Worm (Caenorhabditis elegans): ENCODE measurements around the gene cdc-14.

cdc-14 gene

DNA sequence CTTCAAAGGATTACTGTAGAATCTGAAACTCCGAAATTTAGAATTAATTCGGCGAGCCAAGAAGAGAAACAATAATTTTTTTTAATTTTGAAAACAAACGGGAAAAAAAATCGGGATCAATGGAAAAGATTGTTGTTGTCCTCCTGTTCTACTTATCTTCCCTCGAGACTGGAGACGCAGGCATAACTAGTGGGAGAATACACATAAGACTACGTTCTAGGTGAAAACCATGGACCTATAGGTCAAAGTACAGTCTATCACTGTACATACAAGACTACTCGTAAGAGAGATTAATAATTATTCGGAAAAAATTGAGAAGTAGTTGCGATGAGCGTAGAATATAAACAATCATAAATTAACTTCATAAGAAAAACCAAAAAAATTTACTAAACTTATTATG is 26.1 kb upstream of the cdc-14 start, which contains the start of gene dhs-6:
Gene dhs-6, minus strand, starts transcription at position 22 of the 400 bp plus-strand sequence.
- TF ChIP-seq pqm-1 (tag; optimal IDR thresholded peaks at IDR 0.05) (no peak), nhr-10 (tag; optimal IDR thresholded peaks at IDR 0.05) (no peak), daf-16 (GFP tag; optimal IDR thresholded peaks at IDR 0.05) (no peak), daf-16 (tag; optimal IDR thresholded peaks at IDR 0.05) (peak; percentile 65), ama-1 (optimal IDR thresholded peaks at IDR 0.05) (peak; percentile 5), nhr-28 (tag; optimal IDR thresholded peaks at IDR 0.05) (peak; percentile 41), dve-1 (tag; optimal IDR thresholded peaks at IDR 0.05; ENCODE audit: insufficient read depth) (peak; percentile 47), duxl-1 (tag; optimal IDR thresholded peaks at IDR 0.05; ENCODE audit: poor library complexity) (peak; percentile 50), hmg-1.1 (GFP tag; IDR thresholded peaks at IDR 0.05) (no peak), nhr-6 (tag; optimal IDR thresholded peaks at IDR 0.05) (peak; percentile 28), snpc-4 (tag; optimal IDR thresholded peaks at IDR 0.05) (no peak), spr-1 (tag; optimal IDR thresholded peaks at IDR 0.05) (peak; percentile 17), lsy-2 (tag; optimal IDR thresholded peaks at IDR 0.05) (peak in 1 of 2 experiments; percentile 6), mep-1 (tag; optimal IDR thresholded peaks at IDR 0.05) (peak; percentile 49), T20F7.1 (GFP tag; optimal IDR thresholded peaks at IDR 0.05) (peak; percentile 54), aha-1 (tag) (peak; percentile 37), hlh-30 (tag; optimal IDR thresholded peaks at IDR 0.05; ENCODE audit: insufficient read depth) (peak; percentile 15)

DNA sequence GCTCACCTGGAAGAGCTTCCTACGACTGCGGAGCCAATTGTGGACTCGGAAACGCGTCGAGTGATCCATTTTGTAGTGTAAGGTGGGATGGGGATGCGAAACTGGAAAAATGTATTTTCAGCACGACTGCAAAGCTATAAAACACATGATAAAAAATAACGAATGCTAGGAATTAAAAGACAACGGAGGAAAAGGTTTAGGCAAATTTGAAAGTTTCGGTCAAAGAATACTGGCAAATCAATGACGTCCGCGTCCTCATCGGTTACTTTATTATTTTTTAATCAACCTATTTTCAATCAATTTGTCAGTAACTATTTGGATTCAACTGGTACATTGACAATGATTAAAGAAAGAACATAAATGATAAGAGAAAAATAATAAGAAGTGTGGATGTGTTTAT is 14.5 kb upstream of the cdc-14 start, which contains the start of gene C17G10.7:
Gene C17G10.7, minus strand, starts transcription at position 101 of the 400 bp plus-strand sequence.
- TF ChIP-seq spr-3 (GFP tag; optimal IDR thresholded peaks at IDR 0.05): no peak
- TF ChIP-seq F10B5.3 (tag; optimal IDR thresholded peaks at IDR 0.05): no peak
- no peak for TF ChIP-seq T26A8.4 (GFP tag; IDR thresholded peaks at IDR 0.05)
- no peak for TF ChIP-seq zfp-3 (GFP tag; conservative IDR thresholded peaks at IDR 0.05)
- TF ChIP-seq hlh-30 (tag; optimal IDR thresholded peaks at IDR 0.05; ENCODE audit: insufficient read depth): no peak
- no peak for TF ChIP-seq daf-16 (GFP tag; optimal IDR thresholded peaks at IDR 0.05)
- no peak for TF ChIP-seq daf-16 (tag; optimal IDR thresholded peaks at IDR 0.05)
- no peak for TF ChIP-seq F49E8.2 (tag; optimal IDR thresholded peaks at IDR 0.05; ENCODE audit: borderline replicate concordance)
- TF ChIP-seq hif-1 (tag; optimal IDR thresholded peaks at IDR 0.05): no peak
- no peak for TF ChIP-seq lim-7 (GFP tag; IDR thresholded peaks at IDR 0.05)
- no peak for TF ChIP-seq arid-1 (GFP tag; conservative IDR thresholded peaks at IDR 0.05)
- no peak for TF ChIP-seq lin-38 (GFP tag; IDR thresholded peaks at IDR 0.05)
- TF ChIP-seq ztf-7 (tag; optimal IDR thresholded peaks at IDR 0.05): no peak
- TF ChIP-seq ztf-11 (tag; optimal IDR thresholded peaks at IDR 0.05): no peak
- TF ChIP-seq ZK546.5 (tag; optimal IDR thresholded peaks at IDR 0.05): no peak
- TF ChIP-seq mes-2 (tag; optimal IDR thresholded peaks at IDR 0.05; ENCODE audit: poor library complexity, severe bottlenecking): no peak

DNA sequence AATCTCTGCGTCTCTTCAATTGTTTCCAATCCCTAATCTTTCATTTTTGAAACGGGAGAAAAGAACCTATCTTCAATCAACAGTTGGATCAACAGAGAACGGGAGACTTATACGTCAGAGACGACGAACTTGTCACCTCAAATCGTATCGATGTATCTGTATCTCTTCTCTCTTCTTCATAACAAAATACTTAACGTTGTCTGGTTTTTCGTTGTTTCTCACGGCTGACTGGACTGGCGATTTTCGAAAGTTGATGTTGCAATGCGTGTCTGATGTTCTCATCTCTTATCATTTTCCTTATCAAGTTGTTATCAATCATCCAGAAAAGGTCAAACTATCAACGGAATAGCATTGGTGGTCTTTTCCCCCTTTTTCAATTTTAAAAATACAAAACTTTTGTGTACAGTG is 12.3 kb upstream of the cdc-14 start:
- TF ChIP-seq F37D6.2 (tag; optimal IDR thresholded peaks at IDR 0.05): no peak
- peak; percentile 98 for TF ChIP-seq aha-1 (tag)
- peak; percentile 41 for TF ChIP-seq cey-2 (tag; optimal IDR thresholded peaks at IDR 0.05; ENCODE audit: borderline replicate concordance, insufficient read depth)
- no peak for TF ChIP-seq spr-1 (tag; optimal IDR thresholded peaks at IDR 0.05)
- peak; percentile 90 for TF ChIP-seq hlh-11 (tag; optimal IDR thresholded peaks at IDR 0.05)
- no peak for TF ChIP-seq daf-8 (GFP tag; IDR thresholded peaks at IDR 0.05)
- no peak for TF ChIP-seq ZK546.5 (tag; optimal IDR thresholded peaks at IDR 0.05)
- TF ChIP-seq lin-13 (GFP tag; optimal IDR thresholded peaks at IDR 0.05): no peak
- TF ChIP-seq rbr-2 (tag; optimal IDR thresholded peaks at IDR 0.05): no peak
- TF ChIP-seq dmd-6 (GFP tag; IDR thresholded peaks at IDR 0.05): peak; percentile 63
- no peak for TF ChIP-seq mxl-2 (GFP tag; conservative IDR thresholded peaks at IDR 0.05)
- no peak for TF ChIP-seq snpc-4 (tag; optimal IDR thresholded peaks at IDR 0.05)
- no peak for TF ChIP-seq ama-1 (optimal IDR thresholded peaks at IDR 0.05)
- TF ChIP-seq egl-43 (GFP tag; IDR thresholded peaks at IDR 0.05): no peak
- TF ChIP-seq spr-3 (GFP tag; optimal IDR thresholded peaks at IDR 0.05): no peak
- no peak for TF ChIP-seq lin-38 (GFP tag; IDR thresholded peaks at IDR 0.05)
- TF ChIP-seq ceh-20 (GFP tag; IDR thresholded peaks at IDR 0.05): no peak
- no peak for TF ChIP-seq ZK337.2 (GFP tag; IDR thresholded peaks at IDR 0.05)
- TF ChIP-seq nhr-25 (tag; optimal IDR thresholded peaks at IDR 0.05; ENCODE audit: borderline replicate concordance, insufficient read depth): no peak
- no peak for TF ChIP-seq T26A8.4 (GFP tag; IDR thresholded peaks at IDR 0.05)
- TF ChIP-seq dve-1 (tag; optimal IDR thresholded peaks at IDR 0.05; ENCODE audit: insufficient read depth): peak; percentile 68
- TF ChIP-seq php-3 (GFP tag; IDR thresholded peaks at IDR 0.05): peak; percentile 41; the same call in 1 of the 2 replicates
- TF ChIP-seq vab-7 (GFP tag; IDR thresholded peaks at IDR 0.05): no peak
- no peak for TF ChIP-seq zfp-3 (GFP tag; conservative IDR thresholded peaks at IDR 0.05)
- TF ChIP-seq madf-9 (GFP tag; conservative IDR thresholded peaks at IDR 0.05): no peak
- TF ChIP-seq nhr-10 (tag; optimal IDR thresholded peaks at IDR 0.05): peak; percentile 86
- peak; percentile 51 for TF ChIP-seq nhr-76 (tag; optimal IDR thresholded peaks at IDR 0.05)

All from whole organism, L4 larva.